Worm (Caenorhabditis elegans): ENCODE data around the gene C01G12.5.

Gene C01G12.5

ce11 chrII:14598367-14598766, 11.1 kb upstream of the C01G12.5 start (continued):
- TF ChIP-seq chd-7 (tag; optimal IDR thresholded peaks at IDR 0.05) (peak; percentile 46), snpc-4 (GFP tag; optimal IDR thresholded peaks at IDR 0.05) (no peak), snpc-4 (tag; optimal IDR thresholded peaks at IDR 0.05) (peak in 1 of 4 experiments; percentile 17), lin-35 (GFP tag; optimal IDR thresholded peaks at IDR 0.05) (no peak), attf-6 (GFP tag; IDR thresholded peaks at IDR 0.05) (no peak), K11D2.4 (GFP tag; IDR thresholded peaks at IDR 0.05) (peak; percentile 54; the same call in 1 of the 2 replicates), athp-1 (tag; optimal IDR thresholded peaks at IDR 0.05) (no peak), unc-130 (GFP tag; optimal IDR thresholded peaks at IDR 0.05) (no peak)

ce11 chrII:14597788-14598187, 10.5 kb upstream of the C01G12.5 start:
- TF ChIP-seq madf-6 (GFP tag; IDR thresholded peaks at IDR 0.05) (0 out of 2 replicates have a peak, but pooled peaks have one; percentile 17), B0035.1 (tag; optimal IDR thresholded peaks at IDR 0.05) (no peak), lin-26 (GFP tag; IDR thresholded peaks at IDR 0.05) (no peak), lsl-1 (GFP tag; optimal IDR thresholded peaks at IDR 0.05) (no peak)

- TF ChIP-seq ZK185.1 (tag; optimal IDR thresholded peaks at IDR 0.05; ENCODE audit: poor library complexity, severe bottlenecking) (no peak), madf-10 (tag; optimal IDR thresholded peaks at IDR 0.05) (no peak), nhr-80 (tag; optimal IDR thresholded peaks at IDR 0.05) (no peak), zim-3 (tag; optimal IDR thresholded peaks at IDR 0.05) (no peak), xnd-1 (tag; optimal IDR thresholded peaks at IDR 0.05) (no peak), gei-17 (GFP tag; optimal IDR thresholded peaks at IDR 0.05) (no peak), attf-3 (GFP tag; conservative IDR thresholded peaks at IDR 0.05) (no peak), madf-8 (GFP tag; conservative IDR thresholded peaks at IDR 0.05) (no peak), akir-1 (GFP tag; optimal IDR thresholded peaks at IDR 0.05) (no peak), pbrm-1 (GFP tag; IDR thresholded peaks at IDR 0.05) (no peak), F49E8.2 (tag; optimal IDR thresholded peaks at IDR 0.05; ENCODE audit: insufficient read depth) (no peak), Y56A3A.18 (GFP tag; IDR thresholded peaks at IDR 0.05) (no peak), aptf-3 (GFP tag; IDR thresholded peaks at IDR 0.05) (no peak)
Measured at ce11 chrII:14593281-14593680, 6.0 kb upstream of the C01G12.5 start, which contains the start of gene catp-4. Gene catp-4, plus strand, starts transcription at chrII:14593581.

ce11 chrII:14592629-14593028, 5.3 kb upstream of the C01G12.5 start:
- TF ChIP-seq aptf-3 (GFP tag; IDR thresholded peaks at IDR 0.05) (no peak), lin-35 (GFP tag; optimal IDR thresholded peaks at IDR 0.05) (no peak), sea-2 (GFP tag; IDR thresholded peaks at IDR 0.05) (no peak), egl-18 (GFP tag; IDR thresholded peaks at IDR 0.05) (no peak), attf-3 (GFP tag; conservative IDR thresholded peaks at IDR 0.05) (no peak), Y53F4B.3 (GFP tag; IDR thresholded peaks at IDR 0.05) (no peak), B0035.1 (tag; optimal IDR thresholded peaks at IDR 0.05) (no peak), Y67H2A.10 (GFP tag; conservative IDR thresholded peaks at IDR 0.05) (no peak), unc-62 (GFP tag; optimal IDR thresholded peaks at IDR 0.05) (no peak), C06A6.2 (GFP tag; conservative IDR thresholded peaks at IDR 0.05) (no peak), hsf-1 (GFP tag; IDR thresholded peaks at IDR 0.05) (no peak), rcor-1 (GFP tag; IDR thresholded peaks at IDR 0.05) (no peak)

- TF ChIP-seq dpff-1 (tag; optimal IDR thresholded peaks at IDR 0.05) (no peak), lin-54 (GFP tag; optimal IDR thresholded peaks at IDR 0.05) (no peak), snpc-1.1 (tag; optimal IDR thresholded peaks at IDR 0.05; ENCODE audit: insufficient read depth) (no peak), ztf-6 (GFP tag; IDR thresholded peaks at IDR 0.05) (no peak), F52B5.7 (tag; optimal IDR thresholded peaks at IDR 0.05) (no peak), sptf-2 (GFP tag; optimal IDR thresholded peaks at IDR 0.05) (no peak), madf-3 (GFP tag; IDR thresholded peaks at IDR 0.05) (no peak), ztf-26 (tag; optimal IDR thresholded peaks at IDR 0.05) (no peak), tbp1 (GFP tag; optimal IDR thresholded peaks at IDR 0.05) (no peak), rcor-1 (GFP tag; IDR thresholded peaks at IDR 0.05) (no peak), mcd-1 (GFP tag; IDR thresholded peaks at IDR 0.05) (no peak), mel-28 (tag; optimal IDR thresholded peaks at IDR 0.05; ENCODE audit: borderline replicate concordance) (no peak)
Measured at ce11 chrII:14591699-14592098, 4.4 kb upstream of the C01G12.5 start, which contains the start of gene C01G12.7. Gene C01G12.7, minus strand, starts transcription at chrII:14591893.

All from whole organism, young adult.